Worm (Caenorhabditis elegans) whole organism, midembryonic: ENCODE measurements around the gene F28F9.3.

Experiments used
- T22C8.4 ChIP-seq: fragments of 200-800 bp; sonication (Bioruptor generic); IDR thresholded peaks from 2 replicates; pipeline ENCODE4 v1.3.6; 2022; ENCODE audit warnings: missing genetic modification characterization, missing compliant biosample characterization
- cog-1 ChIP-seq: sonication (generic microtip); optimal IDR thresholded peaks from 2 replicates; lab custom pipeline; 2016; ENCODE audit warnings: missing genetic modification characterization, missing compliant biosample characterization
- flt-1 ChIP-seq: fragments of 200-800 bp; sonication (Bioruptor generic); IDR thresholded peaks from 2 replicates; pipeline ENCODE4 v1.3.6; 2022; ENCODE audit warnings: missing genetic modification characterization, missing compliant biosample characterization
- klf-2 ChIP-seq: fragments of 200-800 bp; sonication (Bioruptor generic); conservative IDR thresholded peaks from 2 replicates; pipeline ENCODE4 v1.3.6; 2022; ENCODE audit warnings: missing genetic modification reagents, missing genetic modification characterization, missing compliant biosample characterization
- med-1 ChIP-seq: sonication (generic microtip); optimal IDR thresholded peaks from 2 replicates; lab custom pipeline; 2017; ENCODE audit warnings: missing genetic modification characterization, mild to moderate bottlenecking, missing compliant biosample characterization, antibody characterized with exemption, missing genetic modification reagents; ENCODE audit not compliant: insufficient read depth
- ref-1 ChIP-seq: fragments of 200-800 bp; sonication (Bioruptor generic); conservative IDR thresholded peaks from 2 replicates; pipeline ENCODE4 v1.3.6; 2022; ENCODE audit warnings: missing genetic modification reagents, missing genetic modification characterization, missing compliant biosample characterization
- tab-1 ChIP-seq: fragments of 200-800 bp; sonication (Bioruptor generic); IDR thresholded peaks from 2 replicates; pipeline ENCODE4 v1.3.6; 2022; ENCODE audit warnings: missing genetic modification characterization, missing compliant biosample characterization
- ztf-23 ChIP-seq: fragments of 200-800 bp; sonication (Bioruptor generic); IDR thresholded peaks from 2 replicates; pipeline ENCODE4 v1.3.6; 2022; ENCODE audit warnings: missing genetic modification reagents, missing genetic modification characterization, missing compliant biosample characterization
- ztf-29 ChIP-seq: fragments of 200-800 bp; sonication (Bioruptor generic); IDR thresholded peaks from 2 replicates; pipeline ENCODE4 v1.3.6; 2022; ENCODE audit warnings: missing genetic modification reagents, missing genetic modification characterization, missing compliant biosample characterization

F28F9.3 gene

DNA sequence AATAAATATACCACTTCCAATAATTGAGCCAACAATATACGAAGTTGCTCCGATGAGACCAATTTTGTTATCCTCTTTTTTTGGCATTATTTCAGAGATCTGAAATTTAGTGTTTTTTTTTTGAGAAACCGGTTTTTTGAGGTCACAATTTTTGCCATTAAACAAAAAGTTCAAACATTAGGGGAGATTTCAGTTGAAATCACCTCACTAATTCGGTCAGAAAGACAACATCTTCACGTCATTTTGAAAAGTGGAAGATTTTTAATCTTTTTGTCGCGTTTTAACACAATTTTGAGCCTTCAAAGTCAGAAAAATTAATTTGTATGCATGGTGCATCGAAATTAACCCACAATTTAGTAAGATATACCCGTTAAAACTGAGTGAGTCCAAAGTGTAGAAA, 38.3 kb downstream of the F28F9.3 start, which contains the start of gene aat-8:
aat-8 (minus strand) TSS at position 101 of the 400 bp plus-strand sequence.
- TF ChIP-seq cog-1 (tag; lab: Kevin White, UChicago) (no peak), ztf-23 (GFP tag; lab: Robert Waterston, UW) (no peak), ref-1 (GFP tag; lab: Robert Waterston, UW) (no peak), ztf-29 (GFP tag; lab: Robert Waterston, UW) (no peak), tab-1 (GFP tag; lab: Robert Waterston, UW) (no peak), med-1 (GFP tag; lab: Kevin White, UChicago) (no peak), klf-2 (no peak), T22C8.4 (GFP tag; lab: Robert Waterston, UW) (no peak), flt-1 (GFP tag; lab: Robert Waterston, UW) (no peak)

- TF ChIP-seq T22C8.4 (GFP tag; lab: Robert Waterston, UW) (no peak), ztf-29 (GFP tag; lab: Robert Waterston, UW) (no peak), ztf-23 (GFP tag; lab: Robert Waterston, UW) (no peak), klf-2 (no peak), tab-1 (GFP tag; lab: Robert Waterston, UW) (no peak), ref-1 (GFP tag; lab: Robert Waterston, UW) (no peak), med-1 (GFP tag; lab: Kevin White, UChicago) (no peak), flt-1 (GFP tag; lab: Robert Waterston, UW) (no peak), cog-1 (tag; lab: Kevin White, UChicago) (no peak)
Observed at ce11 chrIV:3866018-3866417, 39.3 kb downstream of the F28F9.3 start.

DNA sequence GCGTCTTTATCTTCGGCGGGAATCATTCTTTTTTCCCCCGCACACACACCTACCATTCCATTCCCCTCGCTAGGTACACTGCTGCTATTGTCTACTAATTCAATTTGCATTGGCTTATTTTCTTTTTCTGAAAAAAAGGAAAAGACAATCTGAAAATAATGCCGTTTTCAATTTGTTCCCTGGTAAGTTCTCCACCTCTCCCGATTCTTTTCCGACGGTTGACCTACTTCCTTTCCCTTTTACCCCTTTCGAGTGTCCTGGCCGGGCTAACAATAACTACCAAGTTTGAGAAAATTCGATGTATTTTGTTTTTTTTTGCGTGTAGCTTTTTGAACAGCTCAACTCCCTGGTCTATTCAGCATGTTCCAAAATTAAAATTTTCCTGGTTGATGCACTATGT, 40.6 kb downstream of the F28F9.3 start, which contains the start of gene F37C4.4:
F37C4.4 (plus strand) TSS at position 58 of the 400 bp plus-strand sequence.
- no peak for TF ChIP-seq T22C8.4 (GFP tag; lab: Robert Waterston, UW)
- TF ChIP-seq cog-1 (tag; lab: Kevin White, UChicago): no peak
- TF ChIP-seq flt-1 (GFP tag; lab: Robert Waterston, UW): no peak
- no peak for TF ChIP-seq ref-1 (GFP tag; lab: Robert Waterston, UW)
- TF ChIP-seq med-1 (GFP tag; lab: Kevin White, UChicago): no peak
- no peak for TF ChIP-seq ztf-23 (GFP tag; lab: Robert Waterston, UW)
- no peak for TF ChIP-seq klf-2
- TF ChIP-seq tab-1 (GFP tag; lab: Robert Waterston, UW): no peak
- TF ChIP-seq ztf-29 (GFP tag; lab: Robert Waterston, UW): no peak

ce11 chrIV:3869875-3870274, 43.2 kb downstream of the F28F9.3 start:
- TF ChIP-seq klf-2 (no peak), med-1 (GFP tag; lab: Kevin White, UChicago) (no peak), cog-1 (tag; lab: Kevin White, UChicago) (no peak), ztf-23 (GFP tag; lab: Robert Waterston, UW) (no peak), ztf-29 (GFP tag; lab: Robert Waterston, UW) (no peak), T22C8.4 (GFP tag; lab: Robert Waterston, UW) (no peak), tab-1 (GFP tag; lab: Robert Waterston, UW) (no peak), ref-1 (GFP tag; lab: Robert Waterston, UW) (no peak), flt-1 (GFP tag; lab: Robert Waterston, UW) (no peak)

DNA sequence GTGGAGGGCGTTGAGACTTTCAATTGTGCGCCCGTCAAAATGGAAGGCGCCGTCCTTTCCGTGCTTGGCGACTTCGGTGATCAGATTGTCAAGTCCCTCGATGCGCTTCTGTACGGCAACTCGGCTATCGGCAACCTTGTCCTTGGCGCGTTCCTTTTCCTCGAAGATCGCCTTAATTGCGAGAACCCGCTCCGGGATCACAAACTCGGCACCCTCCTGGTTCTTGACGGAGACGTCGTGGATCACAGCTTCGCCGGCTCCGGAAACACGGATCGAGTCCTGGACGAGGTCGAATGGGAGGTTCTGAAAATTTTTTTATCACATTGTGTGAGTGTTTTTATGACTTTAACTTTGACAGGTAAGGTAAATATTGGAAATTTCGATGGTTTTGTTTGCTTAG, 46.5 kb downstream of the F28F9.3 start:
- TF ChIP-seq cog-1 (tag; lab: Kevin White, UChicago) (no peak), med-1 (GFP tag; lab: Kevin White, UChicago) (no peak), ref-1 (GFP tag; lab: Robert Waterston, UW) (no peak), T22C8.4 (GFP tag; lab: Robert Waterston, UW) (no peak), klf-2 (no peak), ztf-29 (GFP tag; lab: Robert Waterston, UW) (no peak), ztf-23 (GFP tag; lab: Robert Waterston, UW) (no peak), tab-1 (GFP tag; lab: Robert Waterston, UW) (no peak), flt-1 (GFP tag; lab: Robert Waterston, UW) (no peak)

DNA sequence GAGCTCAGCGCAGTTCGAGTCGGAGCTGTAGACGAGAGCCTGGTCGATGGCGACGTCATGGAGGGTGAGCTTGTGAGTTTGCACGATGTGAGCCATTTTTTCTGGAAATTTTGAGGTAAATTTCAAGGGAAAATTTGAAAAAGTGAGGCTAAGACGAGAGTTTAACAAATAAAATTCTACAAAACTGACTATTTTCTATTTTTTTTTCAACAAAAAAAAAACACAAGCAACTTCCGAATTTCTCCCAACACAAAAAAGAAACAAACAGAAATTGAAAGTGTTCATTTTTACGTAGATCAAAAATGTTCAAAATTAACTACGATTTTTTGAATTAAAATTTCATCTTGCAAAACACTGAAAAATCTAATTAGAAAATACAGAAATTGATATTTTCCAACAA, 47.0 kb downstream of the F28F9.3 start, which contains the start of gene F37C4.5:
F37C4.5 (minus strand) TSS at position 101 of the 400 bp plus-strand sequence.
- TF ChIP-seq T22C8.4 (GFP tag; lab: Robert Waterston, UW) (no peak), klf-2 (no peak), ztf-29 (GFP tag; lab: Robert Waterston, UW) (no peak), ztf-23 (GFP tag; lab: Robert Waterston, UW) (no peak), ref-1 (GFP tag; lab: Robert Waterston, UW) (no peak), cog-1 (tag; lab: Kevin White, UChicago) (no peak), tab-1 (GFP tag; lab: Robert Waterston, UW) (no peak), flt-1 (GFP tag; lab: Robert Waterston, UW) (no peak), med-1 (GFP tag; lab: Kevin White, UChicago) (no peak)

DNA sequence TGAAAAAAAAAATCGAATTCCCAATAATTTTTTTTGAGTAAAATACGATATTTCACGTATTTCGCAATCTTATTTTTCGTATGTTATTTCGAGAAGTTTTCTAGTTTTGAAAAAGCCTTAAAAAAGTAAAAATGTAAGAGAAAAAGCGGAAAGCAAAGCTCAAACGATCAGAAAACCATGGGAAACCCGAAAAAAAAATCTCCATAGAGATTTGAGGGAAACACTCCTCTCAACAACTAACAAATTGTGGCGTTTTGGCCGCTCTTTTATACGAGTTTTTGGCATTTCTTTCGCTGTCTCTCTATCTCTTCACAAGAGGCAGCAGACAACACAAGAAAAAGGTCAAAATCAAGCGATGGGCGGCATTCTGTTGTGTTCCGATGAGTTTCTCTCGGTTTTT, 47.7 kb downstream of the F28F9.3 start:
- TF ChIP-seq ztf-23 (GFP tag; lab: Robert Waterston, UW): no peak
- TF ChIP-seq ref-1 (GFP tag; lab: Robert Waterston, UW): no peak
- no peak for TF ChIP-seq tab-1 (GFP tag; lab: Robert Waterston, UW)
- no peak for TF ChIP-seq T22C8.4 (GFP tag; lab: Robert Waterston, UW)
- TF ChIP-seq klf-2: no peak
- no peak for TF ChIP-seq ztf-29 (GFP tag; lab: Robert Waterston, UW)
- TF ChIP-seq med-1 (GFP tag; lab: Kevin White, UChicago): no peak
- TF ChIP-seq cog-1 (tag; lab: Kevin White, UChicago): no peak
- no peak for TF ChIP-seq flt-1 (GFP tag; lab: Robert Waterston, UW)

- TF ChIP-seq ztf-23 (GFP tag; lab: Robert Waterston, UW) (no peak), klf-2 (no peak), ztf-29 (GFP tag; lab: Robert Waterston, UW) (no peak), med-1 (GFP tag; lab: Kevin White, UChicago) (no peak), cog-1 (tag; lab: Kevin White, UChicago) (no peak), T22C8.4 (GFP tag; lab: Robert Waterston, UW) (no peak), tab-1 (GFP tag; lab: Robert Waterston, UW) (no peak), flt-1 (GFP tag; lab: Robert Waterston, UW) (no peak), ref-1 (GFP tag; lab: Robert Waterston, UW) (no peak)
Observed at ce11 chrIV:3875260-3875659, 48.6 kb downstream of the F28F9.3 start.

DNA sequence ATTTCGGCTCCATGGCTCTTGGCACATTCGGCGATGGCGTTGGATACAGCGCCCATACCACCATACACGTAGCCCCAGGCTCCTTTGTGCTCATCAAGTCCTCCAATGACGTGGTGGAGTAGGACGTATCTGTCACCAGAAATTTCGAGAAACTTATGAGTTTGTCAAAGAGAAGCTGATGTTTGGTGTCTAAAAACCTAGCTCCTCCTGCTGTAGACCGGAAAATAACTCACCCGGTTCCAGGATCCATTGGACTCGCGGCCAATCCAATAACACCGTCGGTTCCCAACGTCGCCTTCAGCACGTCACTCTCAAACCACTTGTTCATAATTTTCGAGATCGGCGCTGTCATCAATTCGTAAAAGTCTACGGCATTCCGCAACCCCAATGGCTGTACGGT, 50.3 kb downstream of the F28F9.3 start:
- TF ChIP-seq ztf-29 (GFP tag; lab: Robert Waterston, UW) (no peak), tab-1 (GFP tag; lab: Robert Waterston, UW) (no peak), ref-1 (GFP tag; lab: Robert Waterston, UW) (no peak), klf-2 (no peak), flt-1 (GFP tag; lab: Robert Waterston, UW) (no peak), cog-1 (tag; lab: Kevin White, UChicago) (no peak), T22C8.4 (GFP tag; lab: Robert Waterston, UW) (no peak), ztf-23 (GFP tag; lab: Robert Waterston, UW) (no peak), med-1 (GFP tag; lab: Kevin White, UChicago) (no peak)
